Worm (Caenorhabditis elegans) whole organism, L1 larva: ENCODE measurements around the gene Y73B6BL.14.

Experiments
- ceh-63 ChIP-seq: fragments of 200-800 bp; sonication (Bioruptor generic); optimal IDR thresholded peaks from 2 replicates; lab custom pipeline; 2018; ENCODE audit warnings: mild to moderate bottlenecking, missing genetic modification characterization, missing compliant biosample characterization
- lir-3 ChIP-seq: sonication (generic microtip); optimal IDR thresholded peaks from 2 replicates; lab custom pipeline; 2016; ENCODE audit warnings: mild to moderate bottlenecking, missing genetic modification characterization, moderate library complexity, missing compliant biosample characterization; ENCODE audit not compliant: poor library complexity

DNA sequence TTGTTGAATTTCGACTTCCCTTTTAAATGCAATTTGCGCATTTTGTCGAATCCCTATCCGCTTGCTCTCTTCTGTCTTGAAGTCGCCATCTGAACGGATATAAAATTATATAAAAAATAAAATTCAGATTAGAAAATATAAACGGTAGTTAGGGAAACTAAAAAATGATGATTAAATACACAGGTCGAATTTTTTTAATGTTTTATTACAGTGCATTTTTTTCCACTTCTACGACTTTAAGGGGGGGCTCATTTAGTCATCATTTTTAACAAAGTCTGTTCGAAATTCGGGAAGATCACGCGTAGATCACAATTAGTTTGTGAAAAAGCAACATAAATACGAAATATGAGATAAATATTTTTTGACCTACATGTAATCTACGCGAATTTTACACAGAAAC, at the start of gene Y73B6BL.14:
- TF ChIP-seq ceh-63: no peak
- TF ChIP-seq lir-3 (tag; lab: Kevin White, UChicago): no peak
